Fruit fly (Drosophila melanogaster) whole organism, embryonic: Measurements from ENCODE around the gene Ltn1.

Source experiments
- ATbp ChIP-seq: fragments of 200-800 bp; sonication (Bioruptor generic); optimal IDR thresholded peaks from 2 replicates; lab custom pipeline; 2017; ENCODE audit warnings: missing biosample characterization, mild to moderate bottlenecking, missing genetic modification characterization, missing genetic modification reagents
- Adf1 ChIP-seq: fragments of 200-800 bp; sonication (Bioruptor generic); IDR thresholded peaks from 2 replicates; pipeline ENCODE4 v1.3.6; 2022; ENCODE audit warnings: missing biosample characterization, missing genetic modification characterization
- Asciz ChIP-seq: fragments of 200-800 bp; sonication (Bioruptor generic); optimal IDR thresholded peaks from 2 replicates; lab custom pipeline; 2017; ENCODE audit warnings: missing biosample characterization, mild to moderate bottlenecking, missing genetic modification characterization, missing genetic modification reagents
- B-H2 ChIP-seq: fragments of 200-800 bp; sonication (Bioruptor generic); optimal IDR thresholded peaks from 2 replicates; lab custom pipeline; 2018; ENCODE audit warnings: missing biosample characterization, mild to moderate bottlenecking, missing genetic modification characterization
- CG10543 ChIP-seq: fragments of 200-800 bp; sonication (Bioruptor generic); optimal IDR thresholded peaks from 3 replicates; lab custom pipeline; 2017; ENCODE audit warnings: missing biosample characterization, mild to moderate bottlenecking, missing genetic modification characterization, moderate library complexity
- CG12236 ChIP-seq: fragments of 200-800 bp; sonication (Bioruptor generic); optimal IDR thresholded peaks from 2 replicates; lab custom pipeline; 2016; ENCODE audit warnings: missing biosample characterization, missing genetic modification characterization
- CG13123 ChIP-seq: fragments of 200-800 bp; sonication (Bioruptor generic); optimal IDR thresholded peaks from 2 replicates; lab custom pipeline; 2016; ENCODE audit warnings: missing biosample characterization, missing genetic modification characterization
- CG13287 ChIP-seq: fragments of 200-800 bp; sonication (Bioruptor generic); IDR thresholded peaks from 2 replicates; pipeline ENCODE4 v1.3.6; 2022; ENCODE audit warnings: missing biosample characterization, missing genetic modification characterization; ENCODE audit not compliant: partially characterized antibody
- CG13775 ChIP-seq: fragments of 200-800 bp; sonication (Bioruptor generic); optimal IDR thresholded peaks from 3 replicates; lab custom pipeline; 2017; ENCODE audit warnings: missing biosample characterization, mild to moderate bottlenecking, missing genetic modification characterization
- CG13894 ChIP-seq: fragments of 200-800 bp; sonication (Bioruptor generic); optimal IDR thresholded peaks from 3 replicates; lab custom pipeline; 2018; ENCODE audit warnings: missing biosample characterization, mild to moderate bottlenecking, missing genetic modification characterization, moderate library complexity
- CG17361 ChIP-seq: fragments of 200-800 bp; sonication (Bioruptor generic); IDR thresholded peaks from 3 replicates; pipeline ENCODE4 v1.3.6; 2022; ENCODE audit warnings: missing biosample characterization, missing genetic modification characterization
- CG17385 ChIP-seq: fragments of 200-800 bp; sonication (Bioruptor generic); optimal IDR thresholded peaks from 3 replicates; lab custom pipeline; 2018; ENCODE audit warnings: missing biosample characterization, mild to moderate bottlenecking, missing genetic modification characterization
- CG2199 ChIP-seq: fragments of 200-800 bp; sonication (Bioruptor generic); IDR thresholded peaks from 3 replicates; pipeline ENCODE4 v1.3.6; 2022; ENCODE audit warnings: missing biosample characterization, missing genetic modification characterization
- CG2712 ChIP-seq: fragments of 200-800 bp; optimal IDR thresholded peaks from 3 replicates; lab custom pipeline; 2019; ENCODE audit warnings: missing biosample characterization, mild to moderate bottlenecking, missing genetic modification characterization, moderate library complexity
- CG31365 ChIP-seq: fragments of 200-800 bp; sonication (Bioruptor generic); optimal IDR thresholded peaks from 2 replicates; lab custom pipeline; 2018; ENCODE audit warnings: missing biosample characterization, mild to moderate bottlenecking, missing genetic modification characterization
- CG31441 ChIP-seq: fragments of 200-800 bp; sonication (Bioruptor generic); IDR thresholded peaks from 2 replicates; pipeline ENCODE4 v1.3.6; 2022; ENCODE audit warnings: missing biosample characterization, missing genetic modification characterization
- CG4617 ChIP-seq: fragments of 200-800 bp; sonication (Bioruptor generic); optimal IDR thresholded peaks from 3 replicates; lab custom pipeline; 2016; ENCODE audit warnings: missing biosample characterization, missing genetic modification characterization, borderline replicate concordance
- CG4707 ChIP-seq: fragments of 200-800 bp; sonication (Bioruptor generic); optimal IDR thresholded peaks from 2 replicates; lab custom pipeline; 2018; ENCODE audit warnings: missing biosample characterization, mild to moderate bottlenecking, missing genetic modification characterization, moderate library complexity
- CG5953 ChIP-seq: fragments of 200-800 bp; sonication (Bioruptor generic); IDR thresholded peaks from 2 replicates; pipeline ENCODE4 v1.3.6; 2022; ENCODE audit warnings: missing biosample characterization, missing genetic modification characterization
- CG6791 ChIP-seq: fragments of 200-800 bp; sonication (Bioruptor generic); IDR thresholded peaks from 3 replicates; pipeline ENCODE4 v1.3.6; 2022; ENCODE audit warnings: missing biosample characterization, missing genetic modification characterization; ENCODE audit not compliant: partially characterized antibody
- CG7786 ChIP-seq: fragments of 200-800 bp; sonication (Bioruptor generic); optimal IDR thresholded peaks from 2 replicates; lab custom pipeline; 2016; ENCODE audit warnings: missing biosample characterization, missing genetic modification characterization
- CG8944 ChIP-seq: fragments of 200-800 bp; sonication (Bioruptor generic); optimal IDR thresholded peaks from 3 replicates; lab custom pipeline; 2016; ENCODE audit warnings: missing biosample characterization, missing genetic modification characterization
- Dad ChIP-seq: fragments of 200-800 bp; sonication (Bioruptor generic); optimal IDR thresholded peaks from 3 replicates; lab custom pipeline; 2016; ENCODE audit warnings: missing biosample characterization, missing genetic modification characterization
- Ets65A ChIP-seq: fragments of 200-800 bp; sonication (Bioruptor generic); peaks from one replicate; lab custom pipeline; 2016; ENCODE audit warnings: missing biosample characterization, missing genetic modification characterization
- Gug ChIP-seq: fragments of 200-800 bp; sonication (Bioruptor generic); IDR thresholded peaks from 4 replicates; pipeline ENCODE4 v1.3.6; 2022; ENCODE audit warnings: missing biosample characterization, missing genetic modification characterization
- Kr ChIP-seq: fragments of 200-800 bp; sonication (Bioruptor generic); optimal IDR thresholded peaks from 2 replicates; lab custom pipeline; 2017; ENCODE audit warnings: missing biosample characterization, mild to moderate bottlenecking, missing genetic modification characterization
- Med ChIP-seq: fragments of 200-800 bp; sonication (Bioruptor generic); peaks from one replicate; lab custom pipeline; 2016; ENCODE audit warnings: missing biosample characterization, missing genetic modification characterization, mild to moderate bottlenecking, inconsistent platforms, moderate library complexity
- Neu2 ChIP-seq: fragments of 200-800 bp; sonication (Bioruptor generic); optimal IDR thresholded peaks from 3 replicates; lab custom pipeline; 2016; ENCODE audit warnings: missing biosample characterization, missing genetic modification characterization, borderline replicate concordance
- NfI ChIP-seq: fragments of 200-800 bp; sonication (Bioruptor generic); optimal IDR thresholded peaks from 3 replicates; lab custom pipeline; 2018; ENCODE audit warnings: missing biosample characterization, mild to moderate bottlenecking, missing genetic modification characterization, moderate library complexity
- Sry-δ ChIP-seq: fragments of 200-800 bp; sonication (Bioruptor generic); optimal IDR thresholded peaks from 2 replicates; lab custom pipeline; 2016; ENCODE audit warnings: missing biosample characterization, missing genetic modification characterization
- abd-A ChIP-seq: fragments of 200-800 bp; sonication (Bioruptor generic); optimal IDR thresholded peaks from 3 replicates; lab custom pipeline; 2019; ENCODE audit warnings: missing biosample characterization, mild to moderate bottlenecking, missing genetic modification characterization, moderate library complexity
- corto ChIP-seq: fragments of 200-800 bp; sonication (Bioruptor generic); optimal IDR thresholded peaks from 2 replicates; lab custom pipeline; 2016; ENCODE audit warnings: missing biosample characterization, mild to moderate bottlenecking, missing genetic modification characterization, moderate library complexity
- dysf ChIP-seq: fragments of 200-800 bp; sonication (Bioruptor generic); IDR thresholded peaks from 3 replicates; pipeline ENCODE4 v1.3.6; 2022; ENCODE audit warnings: missing biosample characterization, missing genetic modification characterization
- ewg ChIP-seq: fragments of 200-800 bp; sonication (Bioruptor generic); optimal IDR thresholded peaks from 3 replicates; lab custom pipeline; 2017; ENCODE audit warnings: mild to moderate bottlenecking, missing biosample characterization, missing genetic modification reagents, missing genetic modification characterization
- gem ChIP-seq: fragments of 200-800 bp; sonication (Bioruptor generic); optimal IDR thresholded peaks from 2 replicates; lab custom pipeline; 2019; ENCODE audit warnings: missing biosample characterization, mild to moderate bottlenecking, missing genetic modification characterization, moderate library complexity
- klu ChIP-seq: fragments of 200-800 bp; sonication (Bioruptor generic); IDR thresholded peaks from 2 replicates; pipeline ENCODE4 v1.3.6; 2022; ENCODE audit warnings: missing biosample characterization, missing genetic modification characterization
- lab ChIP-seq: fragments of 200-800 bp; sonication (Bioruptor generic); optimal IDR thresholded peaks from 3 replicates; lab custom pipeline; 2017; ENCODE audit warnings: missing biosample characterization, missing genetic modification characterization, mild to moderate bottlenecking, moderate library complexity, missing genetic modification reagents
- rib ChIP-seq: fragments of 200-800 bp; sonication (Bioruptor generic); IDR thresholded peaks from 2 replicates; pipeline ENCODE4 v1.3.6; 2022; ENCODE audit warnings: missing biosample characterization, missing genetic modification characterization
- sens ChIP-seq: fragments of 200-800 bp; sonication (Bioruptor generic); peaks from one replicate; lab custom pipeline; 2016; ENCODE audit warnings: missing biosample characterization, missing genetic modification characterization
- slou ChIP-seq: fragments of 200-800 bp; sonication (Bioruptor generic); optimal IDR thresholded peaks from 3 replicates; lab custom pipeline; 2016; ENCODE audit warnings: missing biosample characterization, missing genetic modification characterization
- so ChIP-seq: fragments of 200-800 bp; sonication (Bioruptor generic); IDR thresholded peaks from 3 replicates; pipeline ENCODE4 v1.3.6; 2022; ENCODE audit warnings: missing biosample characterization, missing genetic modification characterization
- sob ChIP-seq: fragments of 200-800 bp; sonication (Bioruptor generic); IDR thresholded peaks from 2 replicates; pipeline ENCODE4 v1.3.6; 2022; ENCODE audit warnings: missing biosample characterization, missing genetic modification characterization
- stwl ChIP-seq: fragments of 200-800 bp; sonication (Bioruptor generic); optimal IDR thresholded peaks from 3 replicates; lab custom pipeline; 2018; ENCODE audit warnings: missing biosample characterization, mild to moderate bottlenecking, missing genetic modification characterization, moderate library complexity
- tll ChIP-seq, 2 experiments: fragments of 200-800 bp in 1 of 2; fragments of >200 bp in 1 of 2; sonication (Bioruptor generic) in 1 of 2; optimal IDR thresholded peaks; 2 replicates each; lab custom pipeline; 2017 to 2019; ENCODE audit warnings: missing biosample characterization in 2 of 2, missing genetic modification characterization in 2 of 2, mild to moderate bottlenecking in 1 of 2, moderate library complexity in 1 of 2
- toy ChIP-seq: fragments of 200-800 bp; sonication (Bioruptor generic); IDR thresholded peaks from 2 replicates; pipeline ENCODE4 v1.3.6; 2022; ENCODE audit warnings: missing biosample characterization, missing genetic modification characterization
- wdn ChIP-seq: fragments of 200-800 bp; sonication (Bioruptor generic); IDR thresholded peaks from 2 replicates; pipeline ENCODE4 v1.3.6; 2022; ENCODE audit warnings: missing biosample characterization, missing genetic modification characterization

Gene Ltn1

dm6 chr3L:19566127-19566526 is 14.0 kb upstream of the Ltn1 start (continued):
- TF ChIP-seq CG2712 (tag; lab: Kevin White, UChicago) (no peak), CG6791 (no peak), CG5953 (no peak), CG17385 (GFP tag; lab: Kevin White, UChicago) (no peak), CG31441 (no peak), stwl (tag; lab: Kevin White, UChicago) (no peak), CG13123 (GFP tag; lab: Kevin White, UChicago) (no peak), corto (GFP tag; lab: Kevin White, UChicago) (no peak), CG4617 (no peak), ewg (no peak), so (GFP tag; lab: Robert Waterston, UW) (peak; percentile 24; the same call in 1 of the 3 replicates), klu (GFP tag; lab: Robert Waterston, UW) (no peak), Kr (no peak), tll (GFP tag; optimal IDR thresholded peaks at IDR 0.05; lab: Kevin White, UChicago) (no peak), rib (GFP tag; lab: Robert Waterston, UW) (no peak), Asciz (GFP tag; lab: Kevin White, UChicago) (no peak), CG31365 (tag; lab: Kevin White, UChicago) (no peak), CG2199 (GFP tag; lab: Robert Waterston, UW) (peak; percentile 71; the same call in 1 of the 3 replicates), sob (no peak), gem (tag; lab: Kevin White, UChicago) (no peak), ATbp (GFP tag; lab: Kevin White, UChicago) (no peak), CG12236 (GFP tag; lab: Kevin White, UChicago) (no peak), CG10543 (GFP tag; lab: Kevin White, UChicago) (peak; percentile 3), wdn (GFP tag; lab: Robert Waterston, UW) (no peak), abd-A (tag; lab: Kevin White, UChicago) (peak; percentile 31), CG13287 (GFP tag; lab: Robert Waterston, UW) (no peak), Ets65A (GFP tag; lab: Kevin White, UChicago) (peak; percentile 53), Med (GFP tag; lab: Kevin White, UChicago) (peak; percentile 48), CG7786 (no peak), Dad (GFP tag; lab: Kevin White, UChicago) (no peak), toy (GFP tag; lab: Robert Waterston, UW) (no peak), CG4707 (no peak), Gug (no peak), Sry-δ (no peak), CG13775 (no peak), Adf1 (GFP tag; lab: Robert Waterston, UW) (no peak), CG17361 (GFP tag; lab: Robert Waterston, UW) (no peak), Neu2 (GFP tag; lab: Kevin White, UChicago) (no peak), lab (no peak), slou (no peak), CG8944 (GFP tag; lab: Kevin White, UChicago) (no peak), sens (GFP tag; lab: Kevin White, UChicago) (no peak), dysf (GFP tag; lab: Robert Waterston, UW) (no peak), B-H2 (GFP tag; lab: Kevin White, UChicago) (no peak), CG13894 (tag; lab: Kevin White, UChicago) (peak; percentile 100), NfI (GFP tag; lab: Kevin White, UChicago) (no peak)
